Fruit fly (Drosophila melanogaster) whole organism, embryonic: ENCODE results near the gene a10.

ENCODE experiments used
- Bgb ChIP-seq: fragments of 200-800 bp; sonication (Bioruptor generic); IDR thresholded peaks from 2 replicates; pipeline ENCODE4 v1.3.6; 2022; ENCODE audit warnings: missing biosample characterization, missing genetic modification characterization; ENCODE audit not compliant: partially characterized antibody
- Blimp-1 ChIP-seq: fragments of 200-800 bp; sonication (Bioruptor generic); optimal IDR thresholded peaks from 3 replicates; lab custom pipeline; 2018; ENCODE audit warnings: missing biosample characterization, missing genetic modification characterization, mild to moderate bottlenecking, moderate library complexity, missing genetic modification reagents
- CG10979 ChIP-seq: fragments of 200-800 bp; sonication (Bioruptor generic); optimal IDR thresholded peaks from 2 replicates; lab custom pipeline; 2018; ENCODE audit warnings: missing biosample characterization, mild to moderate bottlenecking, missing genetic modification characterization, moderate library complexity
- CG11695 ChIP-seq: fragments of 200-800 bp; sonication (Bioruptor generic); IDR thresholded peaks from 3 replicates; pipeline ENCODE4 v1.3.6; 2022; ENCODE audit warnings: missing biosample characterization, missing genetic modification characterization
- CG12659 ChIP-seq: fragments of 200-800 bp; sonication (Bioruptor generic); optimal IDR thresholded peaks from 3 replicates; lab custom pipeline; 2017; ENCODE audit warnings: mild to moderate bottlenecking, missing biosample characterization, missing genetic modification reagents, missing genetic modification characterization
- CG13287 ChIP-seq: fragments of 200-800 bp; sonication (Bioruptor generic); IDR thresholded peaks from 2 replicates; pipeline ENCODE4 v1.3.6; 2022; ENCODE audit warnings: missing biosample characterization, missing genetic modification characterization; ENCODE audit not compliant: partially characterized antibody
- CG2678 ChIP-seq: fragments of 200-800 bp; sonication (Bioruptor generic); optimal IDR thresholded peaks from 3 replicates; lab custom pipeline; 2019; ENCODE audit warnings: missing biosample characterization, mild to moderate bottlenecking, missing genetic modification characterization, moderate library complexity
- CG34224 ChIP-seq: fragments of 200-800 bp; sonication (Bioruptor generic); IDR thresholded peaks from 3 replicates; pipeline ENCODE4 v1.3.6; 2022; ENCODE audit warnings: missing biosample characterization, missing genetic modification characterization; ENCODE audit not compliant: partially characterized antibody
- CG42726 ChIP-seq: fragments of 200-800 bp; sonication (Bioruptor generic); IDR thresholded peaks from 2 replicates; pipeline ENCODE4 v1.3.6; 2022; ENCODE audit warnings: missing biosample characterization, missing genetic modification characterization; ENCODE audit not compliant: partially characterized antibody
- CG9817 ChIP-seq: fragments of 200-800 bp; sonication (Bioruptor generic); optimal IDR thresholded peaks from 2 replicates; lab custom pipeline; 2018; ENCODE audit warnings: missing biosample characterization, mild to moderate bottlenecking, missing genetic modification characterization, moderate library complexity
- CTCF ChIP-seq: fragments of 200-800 bp; sonication (Bioruptor generic); optimal IDR thresholded peaks from 2 replicates; lab custom pipeline; 2017; ENCODE audit warnings: missing biosample characterization, mild to moderate bottlenecking, missing genetic modification characterization, moderate library complexity
- Camta ChIP-seq: fragments of 200-800 bp; sonication (Bioruptor generic); optimal IDR thresholded peaks from 2 replicates; lab custom pipeline; 2016; ENCODE audit warnings: missing biosample characterization, missing genetic modification characterization
- CoRest ChIP-seq: fragments of 200-800 bp; sonication (Bioruptor generic); optimal IDR thresholded peaks from 3 replicates; lab custom pipeline; 2018; ENCODE audit warnings: missing biosample characterization, mild to moderate bottlenecking, missing genetic modification characterization, moderate library complexity
- Dfd ChIP-seq, 2 experiments: fragments of >200 bp; optimal IDR thresholded peaks; 2 replicates each; lab custom pipeline; 2017; ENCODE audit warnings: missing biosample characterization in 2 of 2, missing genetic modification characterization in 2 of 2
- Doc3 ChIP-seq: fragments of 200-800 bp; sonication (Bioruptor generic); IDR thresholded peaks from 3 replicates; pipeline ENCODE4 v1.3.6; 2022; ENCODE audit warnings: missing biosample characterization, missing genetic modification characterization; ENCODE audit not compliant: partially characterized antibody
- Dref ChIP-seq: fragments of 200-800 bp; sonication (Bioruptor generic); IDR thresholded peaks from 2 replicates; pipeline ENCODE4 v1.3.6; 2022; ENCODE audit warnings: missing biosample characterization, missing genetic modification characterization
- E2f2 ChIP-seq: fragments of 200-800 bp; sonication (Bioruptor generic); IDR thresholded peaks from 2 replicates; pipeline ENCODE4 v1.3.6; 2022; ENCODE audit warnings: missing biosample characterization, missing genetic modification characterization
- Elba2 ChIP-seq: fragments of 200-800 bp; sonication (Bioruptor generic); optimal IDR thresholded peaks from 3 replicates; lab custom pipeline; 2016; ENCODE audit warnings: missing biosample characterization, missing genetic modification characterization
- HLH4C ChIP-seq: fragments of 200-800 bp; sonication (Bioruptor generic); IDR thresholded peaks from 3 replicates; pipeline ENCODE4 v1.3.6; 2022; ENCODE audit warnings: missing biosample characterization, missing genetic modification characterization; ENCODE audit not compliant: partially characterized antibody
- HLH54F ChIP-seq: fragments of 200-800 bp; sonication (Bioruptor generic); optimal IDR thresholded peaks from 3 replicates; lab custom pipeline; 2016; ENCODE audit warnings: missing biosample characterization, missing genetic modification characterization
- HmgZ ChIP-seq: fragments of 200-800 bp; sonication (Bioruptor generic); optimal IDR thresholded peaks from 2 replicates; lab custom pipeline; 2018; ENCODE audit warnings: missing biosample characterization, mild to moderate bottlenecking, missing genetic modification characterization
- MBD-R2 ChIP-seq: fragments of 200-800 bp; sonication (Bioruptor generic); IDR thresholded peaks from 2 replicates; pipeline ENCODE4 v1.3.6; 2022; ENCODE audit warnings: missing biosample characterization, missing genetic modification characterization
- MESR4 ChIP-seq: fragments of 200-800 bp; sonication (Bioruptor generic); optimal IDR thresholded peaks from 2 replicates; lab custom pipeline; 2018; ENCODE audit warnings: missing biosample characterization, mild to moderate bottlenecking, missing genetic modification characterization, moderate library complexity
- Med ChIP-seq: fragments of 200-800 bp; sonication (Bioruptor generic); peaks from one replicate; lab custom pipeline; 2016; ENCODE audit warnings: missing biosample characterization, missing genetic modification characterization, mild to moderate bottlenecking, inconsistent platforms, moderate library complexity
- Rfx ChIP-seq: fragments of 200-800 bp; sonication (Bioruptor generic); IDR thresholded peaks from 2 replicates; pipeline ENCODE4 v1.3.6; 2022; ENCODE audit warnings: missing biosample characterization, missing genetic modification characterization
- Spps ChIP-seq: fragments of 200-800 bp; sonication (Bioruptor generic); optimal IDR thresholded peaks from 2 replicates; lab custom pipeline; 2018; ENCODE audit warnings: missing biosample characterization, mild to moderate bottlenecking, missing genetic modification characterization
- TFAM ChIP-seq: fragments of 200-800 bp; sonication (Bioruptor generic); optimal IDR thresholded peaks from 2 replicates; lab custom pipeline; 2017; ENCODE audit warnings: missing biosample characterization, missing genetic modification characterization, inconsistent platforms
- YL-1 ChIP-seq: fragments of 200-800 bp; sonication (Bioruptor generic); optimal IDR thresholded peaks from 3 replicates; lab custom pipeline; 2017; ENCODE audit warnings: missing biosample characterization, mild to moderate bottlenecking, missing genetic modification characterization
- abd-A ChIP-seq: fragments of 200-800 bp; sonication (Bioruptor generic); optimal IDR thresholded peaks from 3 replicates; lab custom pipeline; 2019; ENCODE audit warnings: missing biosample characterization, mild to moderate bottlenecking, missing genetic modification characterization, moderate library complexity
- amos ChIP-seq: fragments of 200-800 bp; sonication (Bioruptor generic); IDR thresholded peaks from 2 replicates; pipeline ENCODE4 v1.3.6; 2022; ENCODE audit warnings: missing biosample characterization, missing genetic modification characterization; ENCODE audit not compliant: partially characterized antibody
- aop ChIP-seq: fragments of 200-800 bp; sonication (Bioruptor generic); IDR thresholded peaks from 2 replicates; pipeline ENCODE4 v1.3.6; 2022; ENCODE audit warnings: missing biosample characterization, missing genetic modification characterization
- ase ChIP-seq: fragments of 200-800 bp; sonication (Bioruptor generic); IDR thresholded peaks from 3 replicates; pipeline ENCODE4 v1.3.6; 2022; ENCODE audit warnings: missing biosample characterization, missing genetic modification characterization
- ato ChIP-seq: fragments of 200-800 bp; sonication (Bioruptor generic); IDR thresholded peaks from 2 replicates; pipeline ENCODE4 v1.3.6; 2022; ENCODE audit warnings: missing biosample characterization, missing genetic modification characterization; ENCODE audit not compliant: partially characterized antibody
- bbx ChIP-seq: fragments of 200-800 bp; sonication (Bioruptor generic); IDR thresholded peaks from 2 replicates; pipeline ENCODE4 v1.3.6; 2022; ENCODE audit warnings: missing biosample characterization, missing genetic modification characterization; ENCODE audit not compliant: partially characterized antibody
- chinmo ChIP-seq: fragments of 200-800 bp; sonication (Bioruptor generic); IDR thresholded peaks from 4 replicates; pipeline ENCODE4 v1.3.6; 2022; ENCODE audit warnings: missing biosample characterization, missing genetic modification characterization; ENCODE audit not compliant: partially characterized antibody
- exex ChIP-seq: fragments of 200-800 bp; sonication (Bioruptor generic); optimal IDR thresholded peaks from 4 replicates; lab custom pipeline; 2018; ENCODE audit warnings: missing biosample characterization, mild to moderate bottlenecking, missing genetic modification characterization, moderate library complexity
- fd3F ChIP-seq: fragments of 200-800 bp; sonication (Bioruptor generic); optimal IDR thresholded peaks from 2 replicates; lab custom pipeline; 2018; ENCODE audit warnings: missing biosample characterization, mild to moderate bottlenecking, missing genetic modification characterization, moderate library complexity
- fru ChIP-seq: fragments of >200 bp; optimal IDR thresholded peaks from 2 replicates; lab custom pipeline; 2017
- gem ChIP-seq: fragments of 200-800 bp; sonication (Bioruptor generic); optimal IDR thresholded peaks from 2 replicates; lab custom pipeline; 2019; ENCODE audit warnings: missing biosample characterization, mild to moderate bottlenecking, missing genetic modification characterization, moderate library complexity
- gsb ChIP-seq: fragments of 200-800 bp; sonication (Bioruptor generic); IDR thresholded peaks from 2 replicates; pipeline ENCODE4 v1.3.6; 2022; ENCODE audit warnings: missing biosample characterization, missing genetic modification characterization
- h ChIP-seq: fragments of >200 bp; optimal IDR thresholded peaks from 2 replicates; lab custom pipeline; 2017
- inv ChIP-seq: fragments of 200-800 bp; sonication (Bioruptor generic); IDR thresholded peaks from 2 replicates; pipeline ENCODE4 v1.3.6; 2022; ENCODE audit warnings: missing biosample characterization, missing genetic modification characterization; ENCODE audit not compliant: partially characterized antibody
- knrl ChIP-seq: fragments of 200-800 bp; sonication (Bioruptor generic); IDR thresholded peaks from 3 replicates; pipeline ENCODE4 v1.3.6; 2022; ENCODE audit warnings: missing biosample characterization, missing genetic modification characterization; ENCODE audit not compliant: partially characterized antibody
- nerfin-2 ChIP-seq: fragments of 200-800 bp; sonication (Bioruptor generic); IDR thresholded peaks from 2 replicates; pipeline ENCODE4 v1.3.6; 2022; ENCODE audit warnings: missing biosample characterization, missing genetic modification characterization; ENCODE audit not compliant: partially characterized antibody
- pfk ChIP-seq: fragments of 200-800 bp; sonication (Bioruptor generic); optimal IDR thresholded peaks from 2 replicates; lab custom pipeline; 2018; ENCODE audit warnings: missing biosample characterization, mild to moderate bottlenecking, missing genetic modification characterization, moderate library complexity
- pzg ChIP-seq: fragments of 200-800 bp; sonication (Bioruptor generic); optimal IDR thresholded peaks from 3 replicates; lab custom pipeline; 2018; ENCODE audit warnings: missing biosample characterization, mild to moderate bottlenecking, missing genetic modification characterization, moderate library complexity
- so ChIP-seq: fragments of 200-800 bp; sonication (Bioruptor generic); IDR thresholded peaks from 3 replicates; pipeline ENCODE4 v1.3.6; 2022; ENCODE audit warnings: missing biosample characterization, missing genetic modification characterization
- usp ChIP-seq: fragments of >200 bp; optimal IDR thresholded peaks from 2 replicates; lab custom pipeline; 2017; ENCODE audit warnings: missing biosample characterization, missing genetic modification characterization
- vnd ChIP-seq: fragments of 200-800 bp; sonication (Bioruptor generic); IDR thresholded peaks from 3 replicates; pipeline ENCODE4 v1.3.6; 2022; ENCODE audit warnings: missing biosample characterization, missing genetic modification characterization; ENCODE audit not compliant: partially characterized antibody
- zfh2 ChIP-seq: fragments of 200-800 bp; sonication (Bioruptor generic); optimal IDR thresholded peaks from 2 replicates; lab custom pipeline; 2016; ENCODE audit warnings: missing biosample characterization, missing genetic modification characterization

a10 gene

dm6 chr3L:17024095-17024639 lies 626 bp upstream of the a10 start, which contains the start of gene Fit2 (continued):
- peak; percentile 59 for TF ChIP-seq MBD-R2 (GFP tag; lab: Robert Waterston, UW)
- TF ChIP-seq CG10979 (tag; lab: Kevin White, UChicago): no peak
- no peak for TF ChIP-seq Spps
- TF ChIP-seq CG12659 (GFP tag; lab: Kevin White, UChicago): peak; percentile 9
- TF ChIP-seq TFAM (GFP tag; lab: Kevin White, UChicago): no peak
- peak; percentile 100 for TF ChIP-seq nerfin-2
- TF ChIP-seq Med (GFP tag; lab: Kevin White, UChicago): no peak
- TF ChIP-seq E2f2 (GFP tag; lab: Robert Waterston, UW): peak; percentile 96
- TF ChIP-seq aop: no peak
- TF ChIP-seq gsb: no peak
- no peak for TF ChIP-seq exex
- peak; percentile 99 for TF ChIP-seq bbx (GFP tag; lab: Robert Waterston, UW)
- TF ChIP-seq ase (GFP tag; lab: Robert Waterston, UW): no peak
- peak; percentile 100 for TF ChIP-seq CG34224 (GFP tag; lab: Robert Waterston, UW)
- TF ChIP-seq ato (GFP tag; lab: Robert Waterston, UW): peak; percentile 100
- peak; percentile 87 for TF ChIP-seq inv (GFP tag; lab: Robert Waterston, UW)
- no peak for TF ChIP-seq CoRest
- TF ChIP-seq HmgZ (tag; lab: Kevin White, UChicago): peak; percentile 37
- TF ChIP-seq abd-A: no peak
- peak; percentile 62 for TF ChIP-seq MESR4 (GFP tag; lab: Kevin White, UChicago)
- peak; percentile 97 for TF ChIP-seq vnd
- TF ChIP-seq HLH4C (GFP tag; lab: Robert Waterston, UW): peak; percentile 100
- peak; percentile 98 for TF ChIP-seq CG13287 (GFP tag; lab: Robert Waterston, UW)
- no peak for TF ChIP-seq fru (lab: Kevin White, UChicago)
- TF ChIP-seq pfk (GFP tag; lab: Kevin White, UChicago): no peak
- TF ChIP-seq so (GFP tag; lab: Robert Waterston, UW): no peak
- TF ChIP-seq Blimp-1 (GFP tag; lab: Kevin White, UChicago): peak; percentile 40
- TF ChIP-seq Doc3 (GFP tag; lab: Robert Waterston, UW): peak; percentile 95
- TF ChIP-seq zfh2 (GFP tag; lab: Kevin White, UChicago): no peak
- peak; percentile 97 for TF ChIP-seq Dref (GFP tag; lab: Robert Waterston, UW)
- peak; percentile 94 for TF ChIP-seq amos (GFP tag; lab: Robert Waterston, UW)
- peak; percentile 66 for TF ChIP-seq YL-1 (GFP tag; lab: Kevin White, UChicago)
- TF ChIP-seq Dfd (GFP tag; optimal IDR thresholded peaks at IDR 0.05; lab: Kevin White, UChicago): no peak
- TF ChIP-seq gem: no peak
- no peak for TF ChIP-seq CG11695 (GFP tag; lab: Robert Waterston, UW)
- no peak for TF ChIP-seq h (lab: Kevin White, UChicago)
- peak; percentile 66 for TF ChIP-seq pzg (GFP tag; lab: Kevin White, UChicago)
- no peak for TF ChIP-seq Elba2
- no peak for TF ChIP-seq CG9817 (tag; lab: Kevin White, UChicago)
- TF ChIP-seq usp (GFP tag; lab: Kevin White, UChicago): no peak
- no peak for TF ChIP-seq CG2678 (tag; lab: Kevin White, UChicago)
- peak; percentile 74; the same call in 1 of the 2 replicates for TF ChIP-seq CG42726 (GFP tag; lab: Robert Waterston, UW)
- TF ChIP-seq Bgb (GFP tag; lab: Robert Waterston, UW): peak; percentile 99
- no peak for TF ChIP-seq HLH54F (GFP tag; lab: Kevin White, UChicago)
- TF ChIP-seq CTCF (GFP tag; lab: Kevin White, UChicago): peak; percentile 34
- peak; percentile 99 for TF ChIP-seq chinmo (GFP tag; lab: Robert Waterston, UW)
- no peak for TF ChIP-seq fd3F (GFP tag; lab: Kevin White, UChicago)
- TF ChIP-seq Rfx (GFP tag; lab: Robert Waterston, UW): no peak
- peak; percentile 83 for TF ChIP-seq knrl (GFP tag; lab: Robert Waterston, UW)
- TF ChIP-seq Camta (GFP tag; lab: Kevin White, UChicago): no peak
